Worm (Caenorhabditis elegans): ENCODE measurements around the gene tbx-33.

- no peak for TF ChIP-seq ztf-23 (GFP tag; IDR thresholded peaks at IDR 0.05)
- no peak for TF ChIP-seq cog-1 (tag; optimal IDR thresholded peaks at IDR 0.05)
- no peak for TF ChIP-seq flt-1 (GFP tag; IDR thresholded peaks at IDR 0.05)
Measured at ce11 chrIII:11680514-11680913, 43.9 kb upstream of the tbx-33 start.

All from whole organism, midembryonic.